Fruit fly (Drosophila melanogaster) whole organism, adult: Measurements from ENCODE around the gene CG11857.

Experiments
- CG14711 ChIP-seq: fragments of 200-800 bp; sonication (Bioruptor generic); optimal IDR thresholded peaks from 2 replicates; lab custom pipeline; 2018; ENCODE audit warnings: missing biosample characterization, mild to moderate bottlenecking, missing genetic modification characterization, moderate library complexity
- CG5204 ChIP-seq: fragments of 200-800 bp; sonication (Bioruptor generic); optimal IDR thresholded peaks from 2 replicates; lab custom pipeline; 2016; ENCODE audit warnings: missing biosample characterization, missing genetic modification characterization
- Clk ChIP-seq: fragments of 200-800 bp; sonication (Bioruptor generic); optimal IDR thresholded peaks from 2 replicates; lab custom pipeline; 2017; ENCODE audit warnings: missing biosample characterization, missing genetic modification characterization
- Hr96 ChIP-seq: fragments of 200-800 bp; sonication (Bioruptor generic); optimal IDR thresholded peaks from 2 replicates; lab custom pipeline; 2016; ENCODE audit warnings: missing biosample characterization, missing genetic modification characterization
- kay ChIP-seq: fragments of 200-800 bp; sonication (Bioruptor generic); peaks from one replicate; lab custom pipeline; 2016; ENCODE audit warnings: missing biosample characterization, missing genetic modification characterization, borderline replicate concordance
- toe ChIP-seq: fragments of 200-800 bp; sonication (Bioruptor generic); optimal IDR thresholded peaks from 2 replicates; lab custom pipeline; 2016; ENCODE audit warnings: missing biosample characterization, missing genetic modification characterization

- TF ChIP-seq Hr96 (GFP tag; lab: Kevin White, UChicago) (no peak), CG14711 (no peak), CG5204 (GFP tag; lab: Kevin White, UChicago) (no peak), toe (GFP tag; lab: Kevin White, UChicago) (no peak), kay (GFP tag; lab: Kevin White, UChicago) (no peak), Clk (GFP tag; lab: Kevin White, UChicago) (no peak)
Observed at dm6 chr3R:25241507-25242070, 17.1 kb upstream of the CG11857 start, which contains the start of gene CG11854.
